Fruit fly (Drosophila melanogaster) whole organism, embryonic: ENCODE measurements around the gene CG43998.

ENCODE experiments used
- B-H2 ChIP-seq: fragments of 200-800 bp; sonication (Bioruptor generic); optimal IDR thresholded peaks from 2 replicates; lab custom pipeline; 2018; ENCODE audit warnings: missing biosample characterization, mild to moderate bottlenecking, missing genetic modification characterization
- Bgb ChIP-seq: fragments of 200-800 bp; sonication (Bioruptor generic); IDR thresholded peaks from 2 replicates; pipeline ENCODE4 v1.3.6; 2022; ENCODE audit warnings: missing biosample characterization, missing genetic modification characterization; ENCODE audit not compliant: partially characterized antibody
- CG10565 ChIP-seq: fragments of 200-800 bp; sonication (Bioruptor generic); optimal IDR thresholded peaks from 3 replicates; lab custom pipeline; 2016; ENCODE audit warnings: missing biosample characterization, mild to moderate bottlenecking, missing genetic modification characterization
- CG11085 ChIP-seq: fragments of 200-800 bp; sonication (Bioruptor generic); IDR thresholded peaks from 2 replicates; pipeline ENCODE4 v1.3.6; 2022; ENCODE audit warnings: missing biosample characterization, missing genetic modification characterization
- CG12219 ChIP-seq: fragments of 200-800 bp; sonication (Bioruptor generic); optimal IDR thresholded peaks from 3 replicates; lab custom pipeline; 2018; ENCODE audit warnings: missing biosample characterization, mild to moderate bottlenecking, missing genetic modification characterization
- CG14710 ChIP-seq: fragments of 200-800 bp; sonication (Bioruptor generic); optimal IDR thresholded peaks from 3 replicates; lab custom pipeline; 2019; ENCODE audit warnings: missing biosample characterization, mild to moderate bottlenecking, missing genetic modification characterization, moderate library complexity
- CG15514 ChIP-seq: fragments of 200-800 bp; sonication (Bioruptor generic); optimal IDR thresholded peaks from 3 replicates; lab custom pipeline; 2017; ENCODE audit warnings: missing biosample characterization, missing genetic modification characterization, mild to moderate bottlenecking, moderate library complexity, missing genetic modification reagents
- CG2120 ChIP-seq: fragments of 200-800 bp; sonication (Bioruptor generic); optimal IDR thresholded peaks from 3 replicates; lab custom pipeline; 2016; ENCODE audit warnings: missing biosample characterization, missing genetic modification characterization
- CG3847 ChIP-seq: fragments of 200-800 bp; sonication (Bioruptor generic); IDR thresholded peaks from 2 replicates; pipeline ENCODE4 v1.3.6; 2022; ENCODE audit warnings: missing biosample characterization, missing genetic modification characterization
- CG42726 ChIP-seq: fragments of 200-800 bp; sonication (Bioruptor generic); IDR thresholded peaks from 2 replicates; pipeline ENCODE4 v1.3.6; 2022; ENCODE audit warnings: missing biosample characterization, missing genetic modification characterization; ENCODE audit not compliant: partially characterized antibody
- CG5953 ChIP-seq: fragments of 200-800 bp; sonication (Bioruptor generic); IDR thresholded peaks from 2 replicates; pipeline ENCODE4 v1.3.6; 2022; ENCODE audit warnings: missing biosample characterization, missing genetic modification characterization
- CG6654 ChIP-seq: fragments of 200-800 bp; sonication (Bioruptor generic); optimal IDR thresholded peaks from 2 replicates; lab custom pipeline; 2017; ENCODE audit warnings: missing biosample characterization, mild to moderate bottlenecking, missing genetic modification characterization
- CG7372 ChIP-seq: fragments of 200-800 bp; sonication (Bioruptor generic); IDR thresholded peaks from 2 replicates; pipeline ENCODE4 v1.3.6; 2022; ENCODE audit warnings: missing biosample characterization, missing genetic modification characterization
- CG8290 ChIP-seq, 3 experiments: fragments of 200-800 bp; sonication (Bioruptor generic); optimal IDR thresholded peaks; 2 replicates each; lab custom pipeline; 2016 to 2019; ENCODE audit warnings: missing biosample characterization in 3 of 3, missing genetic modification characterization in 3 of 3, mild to moderate bottlenecking in 2 of 3, moderate library complexity in 1 of 3
- CG9215 ChIP-seq: fragments of 200-800 bp; sonication (Bioruptor generic); IDR thresholded peaks from 2 replicates; pipeline ENCODE4 v1.3.6; 2022; ENCODE audit warnings: missing biosample characterization, missing genetic modification characterization
- Chrac-16 ChIP-seq: fragments of 200-800 bp; sonication (Bioruptor generic); optimal IDR thresholded peaks from 3 replicates; lab custom pipeline; 2016; ENCODE audit warnings: missing biosample characterization, missing genetic modification characterization
- Dek ChIP-seq: fragments of 200-800 bp; sonication (Bioruptor generic); optimal IDR thresholded peaks from 3 replicates; lab custom pipeline; 2019; ENCODE audit warnings: missing biosample characterization, mild to moderate bottlenecking, missing genetic modification characterization, moderate library complexity
- Doc3 ChIP-seq: fragments of 200-800 bp; sonication (Bioruptor generic); IDR thresholded peaks from 3 replicates; pipeline ENCODE4 v1.3.6; 2022; ENCODE audit warnings: missing biosample characterization, missing genetic modification characterization; ENCODE audit not compliant: partially characterized antibody
- E2f2 ChIP-seq: fragments of 200-800 bp; sonication (Bioruptor generic); IDR thresholded peaks from 2 replicates; pipeline ENCODE4 v1.3.6; 2022; ENCODE audit warnings: missing biosample characterization, missing genetic modification characterization
- Hey ChIP-seq: fragments of 200-800 bp; sonication (Bioruptor generic); optimal IDR thresholded peaks from 3 replicates; lab custom pipeline; 2018; ENCODE audit warnings: missing biosample characterization, mild to moderate bottlenecking, missing genetic modification characterization
- HmgD ChIP-seq: fragments of 200-800 bp; sonication (Bioruptor generic); optimal IDR thresholded peaks from 3 replicates; lab custom pipeline; 2016; ENCODE audit warnings: missing biosample characterization, missing genetic modification characterization
- Hr39 ChIP-seq: fragments of >200 bp; optimal IDR thresholded peaks from 2 replicates; lab custom pipeline; 2017
- Hr78 ChIP-seq, 2 experiments: fragments of 200-800 bp in 1 of 2; fragments of >200 bp in 1 of 2; sonication (Bioruptor generic) in 1 of 2; optimal IDR thresholded peaks; 2 replicates each; lab custom pipeline; 2017 to 2019; ENCODE audit warnings: missing biosample characterization in 2 of 2, missing genetic modification characterization in 2 of 2, mild to moderate bottlenecking in 1 of 2, moderate library complexity in 1 of 2
- Nf-YC ChIP-seq: fragments of 200-800 bp; optimal IDR thresholded peaks from 3 replicates; lab custom pipeline; 2019; ENCODE audit warnings: missing biosample characterization, mild to moderate bottlenecking, missing genetic modification characterization, moderate library complexity
- Oli ChIP-seq: fragments of 200-800 bp; sonication (Bioruptor generic); optimal IDR thresholded peaks from 2 replicates; lab custom pipeline; 2018; ENCODE audit warnings: missing biosample characterization, mild to moderate bottlenecking, missing genetic modification characterization, moderate library complexity
- Optix ChIP-seq: fragments of 200-800 bp; sonication (Bioruptor generic); IDR thresholded peaks from 3 replicates; pipeline ENCODE4 v1.3.6; 2022; ENCODE audit warnings: missing biosample characterization, missing genetic modification characterization
- Pdp1 ChIP-seq, 2 experiments: fragments of 200-800 bp; sonication (Bioruptor generic); optimal IDR thresholded peaks; 3 replicates each; lab custom pipeline; 2016; ENCODE audit warnings: missing biosample characterization in 2 of 2, missing genetic modification characterization in 2 of 2, mild to moderate bottlenecking in 1 of 2, moderate library complexity in 1 of 2
- Ssrp ChIP-seq: fragments of 200-800 bp; sonication (Bioruptor generic); optimal IDR thresholded peaks from 2 replicates; lab custom pipeline; 2018; ENCODE audit warnings: missing biosample characterization, mild to moderate bottlenecking, missing genetic modification characterization, moderate library complexity
- ab ChIP-seq: fragments of 200-800 bp; sonication (Bioruptor generic); optimal IDR thresholded peaks from 2 replicates; lab custom pipeline; 2016; ENCODE audit warnings: missing biosample characterization, missing genetic modification characterization
- cwo ChIP-seq: fragments of 200-800 bp; sonication (Bioruptor generic); optimal IDR thresholded peaks from 3 replicates; lab custom pipeline; 2017; ENCODE audit warnings: missing biosample characterization, missing genetic modification characterization, mild to moderate bottlenecking, moderate library complexity, missing genetic modification reagents
- dmrt11E ChIP-seq: fragments of 200-800 bp; sonication (Bioruptor generic); optimal IDR thresholded peaks from 3 replicates; lab custom pipeline; 2018; ENCODE audit warnings: missing biosample characterization, mild to moderate bottlenecking, missing genetic modification characterization, moderate library complexity
- esg ChIP-seq: fragments of 200-800 bp; sonication (Bioruptor generic); conservative IDR thresholded peaks from 2 replicates; pipeline ENCODE4 v1.3.6; 2022; ENCODE audit warnings: missing biosample characterization, missing genetic modification characterization
- fd64A ChIP-seq: fragments of 200-800 bp; sonication (Bioruptor generic); optimal IDR thresholded peaks from 3 replicates; lab custom pipeline; 2018; ENCODE audit warnings: missing biosample characterization, mild to moderate bottlenecking, missing genetic modification characterization
- gcm ChIP-seq: fragments of 200-800 bp; sonication (Bioruptor generic); optimal IDR thresholded peaks from 2 replicates; lab custom pipeline; 2019; ENCODE audit warnings: missing biosample characterization, mild to moderate bottlenecking, missing genetic modification characterization, moderate library complexity
- gcm2 ChIP-seq: fragments of 200-800 bp; sonication (Bioruptor generic); optimal IDR thresholded peaks from 2 replicates; lab custom pipeline; 2016; ENCODE audit warnings: missing biosample characterization, missing genetic modification characterization
- gsb ChIP-seq: fragments of 200-800 bp; sonication (Bioruptor generic); IDR thresholded peaks from 2 replicates; pipeline ENCODE4 v1.3.6; 2022; ENCODE audit warnings: missing biosample characterization, missing genetic modification characterization
- insv ChIP-seq, 2 experiments: fragments of 200-800 bp; sonication (Bioruptor generic); optimal IDR thresholded peaks; 3 replicates each; lab custom pipeline; 2016 to 2018; ENCODE audit warnings: missing biosample characterization in 2 of 2, missing genetic modification characterization in 2 of 2
- jigr1 ChIP-seq: fragments of 200-800 bp; sonication (Bioruptor generic); IDR thresholded peaks from 3 replicates; pipeline ENCODE4 v1.3.6; 2022; ENCODE audit warnings: missing biosample characterization, missing genetic modification characterization
- knrl ChIP-seq: fragments of 200-800 bp; sonication (Bioruptor generic); IDR thresholded peaks from 3 replicates; pipeline ENCODE4 v1.3.6; 2022; ENCODE audit warnings: missing biosample characterization, missing genetic modification characterization; ENCODE audit not compliant: partially characterized antibody
- lov ChIP-seq, 2 experiments: fragments of 200-800 bp in 1 of 2; fragments of >200 bp in 1 of 2; sonication (Bioruptor generic) in 1 of 2; IDR thresholded peaks in 1 of 2; optimal IDR thresholded peaks in 1 of 2; 2 replicates in 1 of 2; 3 replicates in 1 of 2; pipeline versions ENCODE4 v1.3.6 to Lab custom; 2017 to 2022; ENCODE audit warnings: missing biosample characterization in 1 of 2, missing genetic modification characterization in 1 of 2
- mam ChIP-seq: fragments of 200-800 bp; sonication (Bioruptor generic); optimal IDR thresholded peaks from 3 replicates; lab custom pipeline; 2016; ENCODE audit warnings: missing biosample characterization, missing genetic modification characterization
- prd ChIP-seq, 3 experiments: fragments of >200 bp in 2 of 3; fragments of 200-800 bp in 1 of 3; sonication (Bioruptor generic) in 1 of 3; optimal IDR thresholded peaks in 2 of 3; IDR thresholded peaks in 1 of 3; 2 replicates in 2 of 3; 3 replicates in 1 of 3; pipeline versions ENCODE4 v1.3.6 to Lab custom; 2017 to 2022; ENCODE audit warnings: missing biosample characterization in 1 of 3, missing genetic modification characterization in 1 of 3
- sens-2 ChIP-seq: fragments of 200-800 bp; sonication (Bioruptor generic); IDR thresholded peaks from 2 replicates; pipeline ENCODE4 v1.3.6; 2022; ENCODE audit warnings: missing biosample characterization, missing genetic modification characterization
- sqz ChIP-seq: fragments of 200-800 bp; sonication (Bioruptor generic); optimal IDR thresholded peaks from 3 replicates; lab custom pipeline; 2018; ENCODE audit warnings: missing biosample characterization, mild to moderate bottlenecking, missing genetic modification characterization
- ssp ChIP-seq: fragments of 200-800 bp; sonication (Bioruptor generic); IDR thresholded peaks from 2 replicates; pipeline ENCODE4 v1.3.6; 2022; ENCODE audit warnings: missing biosample characterization, missing genetic modification characterization
- tna ChIP-seq: fragments of 200-800 bp; sonication (Bioruptor generic); IDR thresholded peaks from 2 replicates; pipeline ENCODE4 v1.3.6; 2022; ENCODE audit warnings: missing biosample characterization, missing genetic modification characterization; ENCODE audit not compliant: partially characterized antibody

Gene CG43998

DNA sequence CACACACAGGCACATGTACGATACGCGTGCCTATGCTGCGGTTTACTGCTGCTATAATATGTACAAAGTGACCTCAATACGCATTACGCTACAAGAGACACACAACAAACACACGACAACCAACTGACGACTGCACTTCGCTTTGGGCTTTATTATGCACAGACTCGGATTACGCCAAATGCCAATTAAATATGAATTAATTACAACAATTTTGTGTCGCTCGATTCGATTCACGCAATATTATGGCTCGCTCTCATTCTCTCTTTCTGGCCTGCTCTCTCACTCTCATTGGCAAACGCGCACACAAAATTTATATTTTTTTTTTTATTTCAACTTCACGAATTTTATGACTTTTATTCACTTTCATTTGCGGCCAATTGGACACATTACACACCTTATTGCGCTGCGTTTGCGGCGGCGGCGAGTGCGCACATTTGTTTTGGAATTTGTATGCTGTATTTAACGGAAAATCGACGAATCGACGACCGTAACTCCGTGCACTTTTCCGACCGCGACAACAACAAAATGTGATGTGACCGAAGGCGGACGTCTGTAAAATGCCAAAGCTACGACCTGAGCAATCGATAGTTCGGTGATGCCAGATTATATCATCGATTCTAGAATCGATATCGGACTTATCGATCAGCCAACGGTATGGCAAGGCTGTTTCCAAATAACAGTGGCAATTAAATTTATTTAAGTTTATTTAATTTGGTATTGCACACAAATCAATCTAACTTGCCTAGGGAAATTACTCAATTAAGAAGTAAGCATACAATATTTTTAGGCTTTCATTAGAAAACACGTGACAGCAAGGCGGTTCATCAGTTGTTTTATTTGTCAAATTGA lies 6.1 kb downstream of the CG43998 start, which contains the start of the genes sba and CG31141 (continued):
- TF ChIP-seq Pdp1 (GFP tag; optimal IDR thresholded peaks at IDR 0.05; lab: Kevin White, UChicago), result peak in 1 of 2 experiments; percentile 83
- TF ChIP-seq prd (optimal IDR thresholded peaks at IDR 0.05; lab: Kevin White, UChicago), result no peak
- no peak for TF ChIP-seq prd (GFP tag; IDR thresholded peaks at IDR 0.05; lab: Robert Waterston, UW)
- TF ChIP-seq Ssrp (tag; lab: Kevin White, UChicago), result no peak
- TF ChIP-seq lov (optimal IDR thresholded peaks at IDR 0.05; lab: Kevin White, UChicago), result no peak
- TF ChIP-seq lov (GFP tag; IDR thresholded peaks at IDR 0.05; lab: Robert Waterston, UW), result no peak
- TF ChIP-seq CG12219 (GFP tag; lab: Kevin White, UChicago), result no peak
- TF ChIP-seq CG42726 (GFP tag; lab: Robert Waterston, UW), result peak; percentile 85
- TF ChIP-seq HmgD (GFP tag; lab: Kevin White, UChicago), result no peak
- no peak for TF ChIP-seq sens-2 (GFP tag; lab: Robert Waterston, UW)
- TF ChIP-seq CG8290 (GFP tag; optimal IDR thresholded peaks at IDR 0.05; lab: Kevin White, UChicago), result no peak
- TF ChIP-seq CG8290 (tag; optimal IDR thresholded peaks at IDR 0.05; lab: Kevin White, UChicago), result peak in 1 of 2 experiments; percentile 81
- TF ChIP-seq B-H2 (GFP tag; lab: Kevin White, UChicago), result peak; percentile 59
- no peak for TF ChIP-seq jigr1 (GFP tag; lab: Robert Waterston, UW)
- no peak for TF ChIP-seq fd64A (GFP tag; lab: Kevin White, UChicago)
- peak; percentile 87 for TF ChIP-seq knrl (GFP tag; lab: Robert Waterston, UW)
- peak; percentile 9 for TF ChIP-seq mam (GFP tag; lab: Kevin White, UChicago)
- TF ChIP-seq CG5953 (GFP tag; lab: Robert Waterston, UW), result no peak
- no peak for TF ChIP-seq esg (GFP tag; lab: Robert Waterston, UW)
- TF ChIP-seq ab (GFP tag; lab: Kevin White, UChicago), result no peak
- peak; percentile 78 for TF ChIP-seq tna (GFP tag; lab: Robert Waterston, UW)
- no peak for TF ChIP-seq cwo (GFP tag; lab: Kevin White, UChicago)
- TF ChIP-seq CG7372 (GFP tag; lab: Robert Waterston, UW), result no peak
- no peak for TF ChIP-seq ssp
- TF ChIP-seq CG11085 (GFP tag; lab: Robert Waterston, UW), result no peak
- TF ChIP-seq CG10565 (GFP tag; lab: Kevin White, UChicago), result no peak
- TF ChIP-seq Bgb (GFP tag; lab: Robert Waterston, UW), result peak; percentile 96
- TF ChIP-seq Nf-YC (tag; lab: Kevin White, UChicago), result peak; percentile 2
- peak; percentile 67 for TF ChIP-seq Doc3 (GFP tag; lab: Robert Waterston, UW)
- TF ChIP-seq Hr39 (lab: Kevin White, UChicago), result no peak
- TF ChIP-seq Dek (tag; lab: Kevin White, UChicago), result peak; percentile 24
- TF ChIP-seq CG15514 (GFP tag; lab: Kevin White, UChicago), result peak; percentile 71
- TF ChIP-seq Chrac-16 (GFP tag; lab: Kevin White, UChicago), result no peak
- peak; percentile 35 for TF ChIP-seq CG14710 (tag; lab: Kevin White, UChicago)
- peak in 1 of 2 experiments; percentile 4 for TF ChIP-seq insv (GFP tag; optimal IDR thresholded peaks at IDR 0.05; lab: Kevin White, UChicago)
- TF ChIP-seq E2f2 (GFP tag; lab: Robert Waterston, UW), result peak; percentile 76
- TF ChIP-seq CG9215 (GFP tag; lab: Robert Waterston, UW), result no peak
- peak; percentile 68 for TF ChIP-seq sqz (GFP tag; lab: Kevin White, UChicago)
- no peak for TF ChIP-seq Hr78 (GFP tag; optimal IDR thresholded peaks at IDR 0.05; lab: Kevin White, UChicago)
- TF ChIP-seq Hey (tag; lab: Kevin White, UChicago), result no peak
- TF ChIP-seq Oli, result peak; percentile 8
- peak; percentile 31 for TF ChIP-seq CG2120 (GFP tag; lab: Kevin White, UChicago)
- peak; percentile 71 for TF ChIP-seq CG3847 (GFP tag; lab: Robert Waterston, UW)
- TF ChIP-seq gcm (GFP tag; lab: Kevin White, UChicago), result peak; percentile 26
- TF ChIP-seq gcm2 (GFP tag; lab: Kevin White, UChicago), result no peak
- no peak for TF ChIP-seq gsb (GFP tag; lab: Robert Waterston, UW)
- no peak for TF ChIP-seq Optix
- no peak for TF ChIP-seq CG6654 (GFP tag; lab: Kevin White, UChicago)
- TF ChIP-seq dmrt11E (tag; lab: Kevin White, UChicago), result no peak
